Fruit fly (Drosophila melanogaster): ENCODE results near the gene nSyb.
A peak's percentile ranks its signal among the peaks of the same experiment; 100 is the strongest.

Gene nSyb

DNA sequence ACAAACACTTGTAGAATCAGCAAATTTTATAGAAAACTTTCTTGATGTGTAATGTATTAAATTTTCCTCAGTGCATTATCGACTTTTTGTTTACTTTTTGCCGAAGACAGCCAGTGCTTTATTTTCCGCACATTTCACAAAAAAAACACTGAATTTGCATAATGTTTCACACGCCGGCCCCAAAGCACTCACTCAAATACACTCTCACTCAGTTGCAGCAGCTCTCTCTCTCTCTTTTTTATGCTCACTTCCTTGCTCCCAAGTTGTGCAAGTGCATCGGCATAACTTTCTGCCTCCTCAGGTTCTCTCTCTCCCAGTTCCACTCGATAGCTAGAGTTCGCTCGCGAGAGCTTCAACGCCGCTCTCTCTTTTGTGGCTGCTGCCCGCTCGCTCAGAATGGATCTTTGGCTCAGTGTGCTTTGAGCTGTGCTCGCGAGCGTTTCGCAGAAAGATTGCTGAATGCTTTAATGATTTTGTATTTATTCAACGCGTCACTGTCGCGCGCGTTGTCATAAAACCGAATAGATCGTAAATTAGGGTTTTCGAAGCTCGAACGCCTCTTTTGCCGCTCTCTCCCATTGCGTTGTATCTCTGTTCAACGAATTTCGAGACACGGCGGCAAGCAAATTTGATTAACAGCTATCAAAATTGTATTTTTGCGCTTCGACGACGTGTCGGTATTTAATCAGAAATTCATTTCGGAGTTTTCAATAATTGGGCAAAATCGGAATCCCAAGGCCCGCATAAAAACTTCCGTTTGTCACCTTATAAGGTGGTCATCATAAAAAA, 51.1 kb downstream of the nSyb start (continued):
- TF ChIP-seq CG10543 (GFP tag; optimal IDR thresholded peaks at IDR 0.05), result peak; percentile 5
- TF ChIP-seq hb (GFP tag; IDR thresholded peaks at IDR 0.05; ENCODE audit: partially characterized antibody), result no peak
- no peak for TF ChIP-seq CG10147 (GFP tag; optimal IDR thresholded peaks at IDR 0.05)
- TF ChIP-seq scrt (GFP tag; optimal IDR thresholded peaks at IDR 0.05), result peak; percentile 4
- no peak for TF ChIP-seq CG10267 (tag; optimal IDR thresholded peaks at IDR 0.05)
- no peak for TF ChIP-seq BEAF-32 (GFP tag; optimal IDR thresholded peaks at IDR 0.05)
- no peak for TF ChIP-seq croc (GFP tag; conservative IDR thresholded peaks at IDR 0.05)
- TF ChIP-seq Sox102F (GFP tag; optimal IDR thresholded peaks at IDR 0.05), result no peak
- TF ChIP-seq Fer3 (tag; optimal IDR thresholded peaks at IDR 0.05), result peak; percentile 8
- no peak for TF ChIP-seq tio (GFP tag; optimal IDR thresholded peaks at IDR 0.05)
- peak; percentile 63; the same call in 2 of the 3 replicates for TF ChIP-seq Doc3 (GFP tag; IDR thresholded peaks at IDR 0.05; ENCODE audit: partially characterized antibody)
- TF ChIP-seq CG2875 (GFP tag; optimal IDR thresholded peaks at IDR 0.05), result no peak
- TF ChIP-seq abd-A (tag; optimal IDR thresholded peaks at IDR 0.05), result peak; percentile 91
- no peak for TF ChIP-seq CG11093 (GFP tag; IDR thresholded peaks at IDR 0.05)
- no peak for TF ChIP-seq hth (optimal IDR thresholded peaks at IDR 0.05)
- TF ChIP-seq cg (GFP tag; optimal IDR thresholded peaks at IDR 0.05), result peak; percentile 39
- TF ChIP-seq slou (GFP tag; optimal IDR thresholded peaks at IDR 0.05), result no peak
- peak; percentile 24 for TF ChIP-seq CG15514 (GFP tag; optimal IDR thresholded peaks at IDR 0.05)
- no peak for TF ChIP-seq dmrt99B (tag; optimal IDR thresholded peaks at IDR 0.05)
- peak; percentile 49 for TF ChIP-seq kni (GFP tag; optimal IDR thresholded peaks at IDR 0.05)
- TF ChIP-seq chinmo (GFP tag; IDR thresholded peaks at IDR 0.05; ENCODE audit: partially characterized antibody), result peak; percentile 82; the same call in 3 of the 4 replicates
- peak; percentile 65 for TF ChIP-seq rib (GFP tag; IDR thresholded peaks at IDR 0.05)
- TF ChIP-seq twi (tag; optimal IDR thresholded peaks at IDR 0.05), result no peak
- TF ChIP-seq PHDP (tag; optimal IDR thresholded peaks at IDR 0.05), result no peak
- TF ChIP-seq tll (GFP tag; optimal IDR thresholded peaks at IDR 0.05), result no peak
- peak; percentile 33 for TF ChIP-seq kah (GFP tag; optimal IDR thresholded peaks at IDR 0.05)
- no peak for TF ChIP-seq so (GFP tag; IDR thresholded peaks at IDR 0.05)
- peak; percentile 29 for TF ChIP-seq odd (GFP tag; optimal IDR thresholded peaks at IDR 0.05)
- TF ChIP-seq lab (GFP tag; optimal IDR thresholded peaks at IDR 0.05), result peak; percentile 38
- TF ChIP-seq CG9932 (GFP tag; IDR thresholded peaks at IDR 0.05), result no peak
- TF ChIP-seq nerfin-2 (GFP tag; IDR thresholded peaks at IDR 0.05; ENCODE audit: partially characterized antibody), result no peak; the same call in 1 of the 2 replicates
- TF ChIP-seq sug (tag; optimal IDR thresholded peaks at IDR 0.05), result peak; percentile 14
- TF ChIP-seq CG34376 (GFP tag; optimal IDR thresholded peaks at IDR 0.05), result peak; percentile 66
- peak; percentile 37 for TF ChIP-seq CG13296 (GFP tag; optimal IDR thresholded peaks at IDR 0.05)
- peak; percentile 67 for TF ChIP-seq CG13287 (GFP tag; IDR thresholded peaks at IDR 0.05; ENCODE audit: partially characterized antibody)
- peak; percentile 18 for TF ChIP-seq D19A (tag; optimal IDR thresholded peaks at IDR 0.05)
- peak; percentile 9 for TF ChIP-seq ftz-f1 (GFP tag; optimal IDR thresholded peaks at IDR 0.05)
- TF ChIP-seq Spps (tag; optimal IDR thresholded peaks at IDR 0.05), result peak; percentile 9
- TF ChIP-seq CG13894 (tag; optimal IDR thresholded peaks at IDR 0.05), result peak; percentile 54
- TF ChIP-seq CG32767 (GFP tag; IDR thresholded peaks at IDR 0.05), result no peak
- peak; percentile 50 for TF ChIP-seq CG6854 (GFP tag; optimal IDR thresholded peaks at IDR 0.05)
- 0 out of 3 replicates have a peak, but pooled peaks have one; percentile 18 for TF ChIP-seq ken (GFP tag; IDR thresholded peaks at IDR 0.05)
- TF ChIP-seq bowl (GFP tag; IDR thresholded peaks at IDR 0.05), result no peak
- TF ChIP-seq CG4730 (GFP tag; IDR thresholded peaks at IDR 0.05), result no peak
- peak; percentile 69 for TF ChIP-seq mirr (GFP tag; optimal IDR thresholded peaks at IDR 0.05)
- TF ChIP-seq vvl (GFP tag; IDR thresholded peaks at IDR 0.05), result peak; percentile 80
- peak; percentile 54 for TF ChIP-seq Scr (GFP tag; IDR thresholded peaks at IDR 0.05; ENCODE audit: partially characterized antibody)
